Worm (Caenorhabditis elegans) whole organism, young adult: ENCODE results near the gene C47D12.4.

Experiments used
- B0035.1 ChIP-seq: sonication (generic microtip); optimal IDR thresholded peaks from 2 replicates; lab custom pipeline; 2016; ENCODE audit warnings: missing genetic modification characterization, mild to moderate bottlenecking, missing compliant biosample characterization, missing genotype, missing genetic modification reagents
- B0261.1 ChIP-seq: sonication (generic microtip); optimal IDR thresholded peaks from 2 replicates; lab custom pipeline; 2016; ENCODE audit warnings: mild to moderate bottlenecking, missing genetic modification characterization, moderate library complexity, missing compliant biosample characterization
- F23B12.7 ChIP-seq: sonication (generic microtip); optimal IDR thresholded peaks from 2 replicates; lab custom pipeline; 2017; ENCODE audit warnings: missing genetic modification characterization, mild to moderate bottlenecking, missing compliant biosample characterization, antibody characterized with exemption, moderate library complexity; ENCODE audit not compliant: insufficient read depth
- F57C9.4 ChIP-seq: sonication (generic microtip); optimal IDR thresholded peaks from 2 replicates; lab custom pipeline; 2017; ENCODE audit warnings: mild to moderate bottlenecking, missing genetic modification characterization, missing compliant biosample characterization
- K11D2.4 ChIP-seq: fragments of 200-800 bp; sonication (Bioruptor generic); IDR thresholded peaks from 2 replicates; pipeline ENCODE4 v1.3.6; 2022; ENCODE audit warnings: missing genetic modification reagents, missing genetic modification characterization, missing compliant biosample characterization
- K12H6.12 ChIP-seq: fragments of 200-800 bp; sonication (Bioruptor generic); optimal IDR thresholded peaks from 2 replicates; lab custom pipeline; 2018; ENCODE audit warnings: mild to moderate bottlenecking, missing genetic modification characterization, missing compliant biosample characterization
- Y53G8AR.9 ChIP-seq: fragments of 200-800 bp; sonication (Bioruptor generic); conservative IDR thresholded peaks from 2 replicates; pipeline ENCODE4 v1.3.6; 2022; ENCODE audit warnings: missing genetic modification reagents, missing genetic modification characterization, missing compliant biosample characterization
- Y67H2A.10 ChIP-seq: fragments of 200-800 bp; sonication (Bioruptor generic); conservative IDR thresholded peaks from 2 replicates; pipeline ENCODE4 v1.3.6; 2022; ENCODE audit warnings: missing genetic modification reagents, missing genetic modification characterization, missing compliant biosample characterization
- Y79H2A.3 ChIP-seq: fragments of 200-800 bp; sonication (Bioruptor generic); conservative IDR thresholded peaks from 2 replicates; pipeline ENCODE4 v1.3.6; 2022; ENCODE audit warnings: missing genetic modification reagents, missing genetic modification characterization, missing compliant biosample characterization
- aptf-3 ChIP-seq: fragments of 200-800 bp; sonication (Bioruptor generic); IDR thresholded peaks from 2 replicates; pipeline ENCODE4 v1.3.6; 2022; ENCODE audit warnings: missing genetic modification characterization, missing compliant biosample characterization
- athp-1 ChIP-seq: sonication (generic microtip); optimal IDR thresholded peaks from 2 replicates; lab custom pipeline; 2017; ENCODE audit warnings: mild to moderate bottlenecking, missing genetic modification characterization, missing compliant biosample characterization
- attf-5 ChIP-seq: fragments of 200-800 bp; sonication (Bioruptor generic); optimal IDR thresholded peaks from 2 replicates; lab custom pipeline; 2018; ENCODE audit warnings: mild to moderate bottlenecking, missing genetic modification characterization, missing compliant biosample characterization
- attf-6 ChIP-seq: fragments of 200-800 bp; sonication (Bioruptor generic); IDR thresholded peaks from 2 replicates; pipeline ENCODE4 v1.3.6; 2022; ENCODE audit warnings: missing genetic modification reagents, missing genetic modification characterization, missing compliant biosample characterization
- bed-2 ChIP-seq: fragments of 200-800 bp; sonication (Bioruptor generic); IDR thresholded peaks from 2 replicates; pipeline ENCODE4 v1.3.6; 2022; ENCODE audit warnings: missing genetic modification reagents, missing genetic modification characterization, missing compliant biosample characterization
- cebp-1 ChIP-seq, 2 experiments: fragments of 200-800 bp in 1 of 2; sonication (Bioruptor generic) in 1 of 2; sonication (generic microtip) in 1 of 2; IDR thresholded peaks in 1 of 2; optimal IDR thresholded peaks in 1 of 2; 2 replicates each; pipeline versions ENCODE4 v1.3.6 to Lab custom; 2017 to 2022; ENCODE audit warnings: missing compliant biosample characterization in 2 of 2, missing genetic modification characterization in 2 of 2, mild to moderate bottlenecking in 1 of 2, missing genetic modification reagents in 1 of 2, moderate library complexity in 1 of 2
- ceh-27 ChIP-seq: fragments of 200-800 bp; sonication (Bioruptor generic); optimal IDR thresholded peaks from 2 replicates; lab custom pipeline; 2018; ENCODE audit warnings: mild to moderate bottlenecking, missing genetic modification characterization, moderate library complexity, missing compliant biosample characterization
- ceh-40 ChIP-seq: fragments of 200-800 bp; sonication (Bioruptor generic); IDR thresholded peaks from 2 replicates; pipeline ENCODE4 v1.3.6; 2022; ENCODE audit warnings: missing genetic modification characterization, missing compliant biosample characterization
- ceh-58 ChIP-seq: fragments of 200-800 bp; sonication (Bioruptor generic); IDR thresholded peaks from 2 replicates; pipeline ENCODE4 v1.3.6; 2022; ENCODE audit warnings: missing genetic modification characterization, missing compliant biosample characterization
- die-1 ChIP-seq: sonication (generic microtip); optimal IDR thresholded peaks from 2 replicates; lab custom pipeline; 2016; ENCODE audit warnings: missing genotype, mild to moderate bottlenecking, missing genetic modification characterization, missing compliant biosample characterization
- dox-1 ChIP-seq: fragments of 200-800 bp; sonication (Bioruptor generic); IDR thresholded peaks from 2 replicates; pipeline ENCODE4 v1.3.6; 2022; ENCODE audit warnings: missing genetic modification reagents, missing genetic modification characterization, missing compliant biosample characterization
- egl-18 ChIP-seq: fragments of 200-800 bp; sonication (Bioruptor generic); IDR thresholded peaks from 2 replicates; pipeline ENCODE4 v1.3.6; 2022; ENCODE audit warnings: missing genetic modification reagents, missing genetic modification characterization, missing compliant biosample characterization
- egrh-3 ChIP-seq: fragments of 200-800 bp; sonication (Bioruptor generic); IDR thresholded peaks from 2 replicates; pipeline ENCODE4 v1.3.6; 2022; ENCODE audit warnings: missing genetic modification reagents, missing genetic modification characterization, missing compliant biosample characterization
- gei-17 ChIP-seq: fragments of 200-800 bp; sonication (Bioruptor generic); optimal IDR thresholded peaks from 2 replicates; lab custom pipeline; 2018; ENCODE audit warnings: mild to moderate bottlenecking, missing genetic modification characterization, missing compliant biosample characterization
- him-1 ChIP-seq: sonication (generic microtip); optimal IDR thresholded peaks from 2 replicates; lab custom pipeline; 2016; ENCODE audit warnings: missing genotype, missing genetic modification reagents, missing genetic modification characterization, missing compliant biosample characterization
- lin-35 ChIP-seq, 3 experiments: fragments of 150-350 bp in 2 of 3; sonication (generic microtip) in 1 of 3; optimal IDR thresholded peaks; 2 replicates each; lab custom pipeline; 2014 to 2018; ENCODE audit warnings: missing biosample characterization in 3 of 3, missing genetic modification characterization in 3 of 3, missing genetic modification reagents in 3 of 3
- lir-1 ChIP-seq: fragments of 200-800 bp; sonication (Bioruptor generic); conservative IDR thresholded peaks from 2 replicates; pipeline ENCODE4 v1.3.6; 2022; ENCODE audit warnings: missing genetic modification reagents, missing genetic modification characterization, missing compliant biosample characterization
- lsy-27 ChIP-seq: sonication (generic microtip); optimal IDR thresholded peaks from 2 replicates; lab custom pipeline; 2017; ENCODE audit warnings: missing genetic modification characterization, mild to moderate bottlenecking, missing compliant biosample characterization, antibody characterized with exemption, missing genotype, borderline replicate concordance; ENCODE audit not compliant: insufficient read depth
- madf-10 ChIP-seq: sonication (generic microtip); optimal IDR thresholded peaks from 2 replicates; lab custom pipeline; 2016; ENCODE audit warnings: mild to moderate bottlenecking, missing genetic modification characterization, missing compliant biosample characterization
- madf-3 ChIP-seq: fragments of 200-800 bp; sonication (Bioruptor generic); IDR thresholded peaks from 2 replicates; pipeline ENCODE4 v1.3.6; 2022; ENCODE audit warnings: missing genetic modification reagents, missing genetic modification characterization, missing compliant biosample characterization
- madf-6 ChIP-seq: fragments of 200-800 bp; sonication (Bioruptor generic); IDR thresholded peaks from 2 replicates; pipeline ENCODE4 v1.3.6; 2022; ENCODE audit warnings: missing genetic modification reagents, missing genetic modification characterization, missing compliant biosample characterization
- nfya-1 ChIP-seq: sonication (generic microtip); optimal IDR thresholded peaks from 2 replicates; lab custom pipeline; 2017; ENCODE audit warnings: antibody characterized with exemption, missing compliant biosample characterization, missing genetic modification characterization, borderline replicate concordance; ENCODE audit not compliant: insufficient read depth
- nfya-2 ChIP-seq: fragments of 200-800 bp; sonication (Bioruptor generic); IDR thresholded peaks from 2 replicates; pipeline ENCODE4 v1.3.6; 2022; ENCODE audit warnings: missing genetic modification reagents, missing genetic modification characterization, missing compliant biosample characterization
- nhr-120 ChIP-seq: fragments of 200-800 bp; sonication (Bioruptor generic); IDR thresholded peaks from 2 replicates; pipeline ENCODE4 v1.3.6; 2022; ENCODE audit warnings: missing genetic modification characterization, missing compliant biosample characterization
- nhr-27 ChIP-seq: fragments of 200-800 bp; sonication (Bioruptor generic); optimal IDR thresholded peaks from 2 replicates; lab custom pipeline; 2018; ENCODE audit warnings: mild to moderate bottlenecking, missing genetic modification characterization, moderate library complexity, missing compliant biosample characterization
- nhr-80 ChIP-seq: sonication (generic microtip); optimal IDR thresholded peaks from 2 replicates; lab custom pipeline; 2016; ENCODE audit warnings: missing genetic modification characterization, missing compliant biosample characterization
- rpc-1 ChIP-seq, 2 experiments: fragments of 150-350 bp in 1 of 2; sonication (generic microtip) in 1 of 2; optimal IDR thresholded peaks; 2 replicates each; lab custom pipeline; 2014 to 2018; ENCODE audit warnings: missing biosample characterization in 1 of 2, missing genetic modification characterization in 1 of 2, missing genetic modification reagents in 1 of 2, missing genotype in 1 of 2
- sdz-38 ChIP-seq: sonication (generic microtip); optimal IDR thresholded peaks from 2 replicates; lab custom pipeline; 2016; ENCODE audit warnings: missing genotype, missing genetic modification characterization, missing compliant biosample characterization
- sea-2 ChIP-seq: fragments of 200-800 bp; sonication (Bioruptor generic); IDR thresholded peaks from 2 replicates; pipeline ENCODE4 v1.3.6; 2022; ENCODE audit warnings: missing genetic modification characterization, missing compliant biosample characterization
- snpc-1.1 ChIP-seq: sonication (generic microtip); optimal IDR thresholded peaks from 2 replicates; lab custom pipeline; 2017; ENCODE audit warnings: missing genetic modification characterization, mild to moderate bottlenecking, missing compliant biosample characterization, antibody characterized with exemption, moderate library complexity, missing genotype, missing genetic modification reagents; ENCODE audit not compliant: insufficient read depth
- somi-1 ChIP-seq: fragments of 200-800 bp; sonication (Bioruptor generic); optimal IDR thresholded peaks from 2 replicates; lab custom pipeline; 2018; ENCODE audit warnings: mild to moderate bottlenecking, missing genetic modification characterization, missing compliant biosample characterization
- sptf-2 ChIP-seq: fragments of 200-800 bp; sonication (Bioruptor generic); optimal IDR thresholded peaks from 2 replicates; lab custom pipeline; 2018; ENCODE audit warnings: mild to moderate bottlenecking, missing genetic modification characterization, missing compliant biosample characterization
- tlf-1 ChIP-seq: fragments of 200-800 bp; sonication (Bioruptor generic); optimal IDR thresholded peaks from 2 replicates; lab custom pipeline; 2018; ENCODE audit warnings: mild to moderate bottlenecking, missing genetic modification characterization, missing compliant biosample characterization
- unc-130 ChIP-seq: sonication (generic microtip); optimal IDR thresholded peaks from 2 replicates; lab custom pipeline; 2016; ENCODE audit warnings: missing genetic modification reagents, missing genetic modification characterization, missing compliant biosample characterization
- zfh-2 ChIP-seq: fragments of 200-800 bp; sonication (Bioruptor generic); conservative IDR thresholded peaks from 2 replicates; pipeline ENCODE4 v1.3.6; 2022; ENCODE audit warnings: missing genetic modification reagents, missing genetic modification characterization, missing compliant biosample characterization
- ztf-22 ChIP-seq: fragments of 200-800 bp; sonication (Bioruptor generic); optimal IDR thresholded peaks from 2 replicates; lab custom pipeline; 2018; ENCODE audit warnings: mild to moderate bottlenecking, missing genetic modification characterization, moderate library complexity, missing compliant biosample characterization
- ztf-28 ChIP-seq: fragments of 200-800 bp; sonication (Bioruptor generic); IDR thresholded peaks from 2 replicates; pipeline ENCODE4 v1.3.6; 2022; ENCODE audit warnings: missing genetic modification reagents, missing genetic modification characterization, missing compliant biosample characterization

The C47D12.4 gene

DNA sequence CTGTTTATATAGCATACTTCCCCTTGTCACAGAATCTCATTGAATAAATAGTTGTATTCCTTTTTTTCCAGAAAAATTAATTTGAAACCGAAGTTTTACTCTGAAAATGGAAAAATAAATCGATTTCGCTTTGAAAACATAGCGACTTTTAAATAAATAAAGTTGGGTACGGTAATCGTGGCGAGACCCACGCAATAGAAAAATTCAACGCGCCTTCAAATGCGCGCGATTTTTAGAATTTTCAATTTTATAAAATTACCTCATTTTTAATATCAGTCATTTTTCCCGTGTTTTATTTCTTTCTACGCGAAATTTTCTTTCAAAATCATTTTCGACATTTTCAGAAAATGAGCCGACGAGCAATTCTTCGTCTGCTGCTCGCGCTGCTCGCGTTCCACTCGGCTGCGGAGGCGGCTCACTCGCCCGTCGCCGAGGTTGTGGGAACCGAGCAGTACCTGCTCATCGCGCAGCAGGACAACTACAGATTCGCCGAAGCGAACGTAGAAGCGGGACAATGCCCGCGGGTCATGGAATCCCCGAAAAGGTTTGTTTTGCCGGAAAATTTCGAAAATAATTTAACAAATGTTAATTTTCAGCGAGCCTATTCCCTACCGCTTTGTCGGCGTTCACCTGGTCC is 45.0 kb downstream of the C47D12.4 start, which contains the start of gene F13D12.5 (continued):
- TF ChIP-seq rpc-1 (optimal IDR thresholded peaks at IDR 0.05; lab: Kevin White, UChicago), result no peak
- TF ChIP-seq rpc-1 (tag; optimal IDR thresholded peaks at IDR 0.05; lab: Kevin White, UChicago), result no peak
- no peak for TF ChIP-seq K12H6.12 (tag; lab: Kevin White, UChicago)
- TF ChIP-seq gei-17 (GFP tag; lab: Kevin White, UChicago), result no peak
- TF ChIP-seq F23B12.7 (tag; lab: Kevin White, UChicago), result no peak
- TF ChIP-seq nhr-80 (tag; lab: Kevin White, UChicago), result no peak
- no peak for TF ChIP-seq nhr-27 (tag; lab: Kevin White, UChicago)
- TF ChIP-seq madf-10 (tag; lab: Kevin White, UChicago), result no peak
- no peak for TF ChIP-seq tlf-1
- TF ChIP-seq sptf-2 (GFP tag; lab: Kevin White, UChicago), result no peak
- TF ChIP-seq lin-35 (GFP tag; optimal IDR thresholded peaks at IDR 0.05; lab: Kevin White, UChicago), result peak in 2 of 3 experiments; percentile 5 to 52
- TF ChIP-seq Y79H2A.3, result no peak
- no peak for TF ChIP-seq aptf-3
- no peak for TF ChIP-seq ztf-28 (GFP tag; lab: Robert Waterston, UW)
- TF ChIP-seq cebp-1 (GFP tag; IDR thresholded peaks at IDR 0.05; lab: Robert Waterston, UW), result no peak
- TF ChIP-seq cebp-1 (tag; optimal IDR thresholded peaks at IDR 0.05; lab: Kevin White, UChicago), result peak; percentile 14
- TF ChIP-seq him-1 (tag; lab: Kevin White, UChicago), result no peak
- no peak for TF ChIP-seq somi-1 (GFP tag; lab: Kevin White, UChicago)
- TF ChIP-seq athp-1 (tag; lab: Kevin White, UChicago), result peak; percentile 32
- TF ChIP-seq F57C9.4 (tag; lab: Kevin White, UChicago), result no peak
- TF ChIP-seq K11D2.4 (GFP tag; lab: Robert Waterston, UW), result no peak
- no peak for TF ChIP-seq nfya-1
- no peak for TF ChIP-seq ceh-58
- no peak for TF ChIP-seq B0261.1
- TF ChIP-seq dox-1 (GFP tag; lab: Robert Waterston, UW), result peak; percentile 43
- no peak for TF ChIP-seq nhr-120 (GFP tag; lab: Robert Waterston, UW)
- peak; percentile 87 for TF ChIP-seq zfh-2 (GFP tag; lab: Robert Waterston, UW)
- peak; percentile 37 for TF ChIP-seq unc-130
- TF ChIP-seq attf-5, result peak; percentile 7
- TF ChIP-seq madf-6 (GFP tag; lab: Robert Waterston, UW), result peak; percentile 94
- TF ChIP-seq Y67H2A.10 (GFP tag; lab: Robert Waterston, UW), result no peak
- no peak for TF ChIP-seq B0035.1 (tag; lab: Kevin White, UChicago)
- TF ChIP-seq madf-3 (GFP tag; lab: Robert Waterston, UW), result peak; percentile 39; the same call in 1 of the 2 replicates
- no peak for TF ChIP-seq attf-6 (GFP tag; lab: Robert Waterston, UW)
- peak; percentile 86 for TF ChIP-seq egrh-3 (GFP tag; lab: Robert Waterston, UW)
- TF ChIP-seq ztf-22 (GFP tag; lab: Kevin White, UChicago), result no peak
- TF ChIP-seq nfya-2, result no peak
- peak; percentile 38 for TF ChIP-seq snpc-1.1 (tag; lab: Kevin White, UChicago)
- no peak for TF ChIP-seq Y53G8AR.9 (GFP tag; lab: Robert Waterston, UW)
- TF ChIP-seq ceh-40 (GFP tag; lab: Robert Waterston, UW), result no peak
- no peak for TF ChIP-seq sdz-38 (tag; lab: Kevin White, UChicago)
- no peak for TF ChIP-seq lir-1 (GFP tag; lab: Robert Waterston, UW)
- no peak for TF ChIP-seq sea-2 (GFP tag; lab: Robert Waterston, UW)
- TF ChIP-seq ceh-27 (GFP tag; lab: Kevin White, UChicago), result no peak
- TF ChIP-seq die-1 (tag; lab: Kevin White, UChicago), result no peak
- no peak for TF ChIP-seq egl-18 (GFP tag; lab: Robert Waterston, UW)
- TF ChIP-seq lsy-27 (tag; lab: Kevin White, UChicago), result no peak
- no peak for TF ChIP-seq bed-2 (GFP tag; lab: Robert Waterston, UW)
